Fruit fly (Drosophila melanogaster) whole organism, embryonic: ENCODE data around the gene Dap160.

Experiments used
- Asciz ChIP-seq: fragments of 200-800 bp; sonication (Bioruptor generic); optimal IDR thresholded peaks from 2 replicates; lab custom pipeline; 2017; ENCODE audit warnings: missing biosample characterization, mild to moderate bottlenecking, missing genetic modification characterization, missing genetic modification reagents
- CG10431 ChIP-seq: fragments of 200-800 bp; sonication (Bioruptor generic); optimal IDR thresholded peaks from 3 replicates; lab custom pipeline; 2018; ENCODE audit warnings: missing biosample characterization, mild to moderate bottlenecking, missing genetic modification characterization
- CG12071 ChIP-seq: fragments of 200-800 bp; sonication (Bioruptor generic); optimal IDR thresholded peaks from 3 replicates; lab custom pipeline; 2018; ENCODE audit warnings: missing biosample characterization, mild to moderate bottlenecking, missing genetic modification characterization
- CG1233 ChIP-seq: fragments of 200-800 bp; sonication (Bioruptor generic); optimal IDR thresholded peaks from 4 replicates; lab custom pipeline; 2018; ENCODE audit warnings: missing biosample characterization, mild to moderate bottlenecking, missing genetic modification characterization
- CG12744 ChIP-seq: fragments of 200-800 bp; sonication (Bioruptor generic); optimal IDR thresholded peaks from 2 replicates; lab custom pipeline; 2016; ENCODE audit warnings: missing biosample characterization, missing genetic modification characterization
- CG13287 ChIP-seq: fragments of 200-800 bp; sonication (Bioruptor generic); IDR thresholded peaks from 2 replicates; pipeline ENCODE4 v1.3.6; 2022; ENCODE audit warnings: missing biosample characterization, missing genetic modification characterization; ENCODE audit not compliant: partially characterized antibody
- CG14710 ChIP-seq: fragments of 200-800 bp; sonication (Bioruptor generic); optimal IDR thresholded peaks from 3 replicates; lab custom pipeline; 2019; ENCODE audit warnings: missing biosample characterization, mild to moderate bottlenecking, missing genetic modification characterization, moderate library complexity
- CG15514 ChIP-seq: fragments of 200-800 bp; sonication (Bioruptor generic); optimal IDR thresholded peaks from 3 replicates; lab custom pipeline; 2017; ENCODE audit warnings: missing biosample characterization, missing genetic modification characterization, mild to moderate bottlenecking, moderate library complexity, missing genetic modification reagents
- CG1647 ChIP-seq: fragments of 200-800 bp; sonication (Bioruptor generic); optimal IDR thresholded peaks from 3 replicates; lab custom pipeline; 2016; ENCODE audit warnings: missing biosample characterization, missing genetic modification characterization
- CG16813 ChIP-seq: fragments of 200-800 bp; sonication (Bioruptor generic); IDR thresholded peaks from 3 replicates; pipeline ENCODE4 v1.3.6; 2022; ENCODE audit warnings: missing biosample characterization, missing genetic modification characterization; ENCODE audit not compliant: partially characterized antibody
- CG18476 ChIP-seq: fragments of 200-800 bp; sonication (Bioruptor generic); optimal IDR thresholded peaks from 2 replicates; lab custom pipeline; 2016; ENCODE audit warnings: missing biosample characterization, mild to moderate bottlenecking, missing genetic modification characterization
- CG2202 ChIP-seq: fragments of 200-800 bp; sonication (Bioruptor generic); optimal IDR thresholded peaks from 2 replicates; lab custom pipeline; 2018; ENCODE audit warnings: missing biosample characterization, mild to moderate bottlenecking, missing genetic modification characterization
- CG31365 ChIP-seq: fragments of 200-800 bp; sonication (Bioruptor generic); optimal IDR thresholded peaks from 2 replicates; lab custom pipeline; 2018; ENCODE audit warnings: missing biosample characterization, mild to moderate bottlenecking, missing genetic modification characterization
- CG34376 ChIP-seq: fragments of 200-800 bp; sonication (Bioruptor generic); optimal IDR thresholded peaks from 2 replicates; lab custom pipeline; 2018; ENCODE audit warnings: missing biosample characterization, mild to moderate bottlenecking, missing genetic modification characterization
- CG4707 ChIP-seq: fragments of 200-800 bp; sonication (Bioruptor generic); optimal IDR thresholded peaks from 2 replicates; lab custom pipeline; 2018; ENCODE audit warnings: missing biosample characterization, mild to moderate bottlenecking, missing genetic modification characterization, moderate library complexity
- CG7357 ChIP-seq: fragments of 200-800 bp; sonication (Bioruptor generic); IDR thresholded peaks from 3 replicates; pipeline ENCODE4 v1.3.6; 2022; ENCODE audit warnings: missing biosample characterization, missing genetic modification characterization
- CG7786 ChIP-seq: fragments of 200-800 bp; sonication (Bioruptor generic); optimal IDR thresholded peaks from 2 replicates; lab custom pipeline; 2016; ENCODE audit warnings: missing biosample characterization, missing genetic modification characterization
- CG8089 ChIP-seq: fragments of 200-800 bp; sonication (Bioruptor generic); optimal IDR thresholded peaks from 3 replicates; lab custom pipeline; 2016; ENCODE audit warnings: missing biosample characterization, missing genetic modification characterization
- CG9609 ChIP-seq: fragments of 200-800 bp; sonication (Bioruptor generic); optimal IDR thresholded peaks from 3 replicates; lab custom pipeline; 2016; ENCODE audit warnings: missing biosample characterization, missing genetic modification characterization
- CG9876 ChIP-seq: fragments of 200-800 bp; sonication (Bioruptor generic); optimal IDR thresholded peaks from 2 replicates; lab custom pipeline; 2016; ENCODE audit warnings: missing biosample characterization, missing genetic modification characterization
- Drgx ChIP-seq: fragments of 200-800 bp; sonication (Bioruptor generic); IDR thresholded peaks from 2 replicates; pipeline ENCODE4 v1.3.6; 2022; ENCODE audit warnings: missing biosample characterization, missing genetic modification characterization
- Jarid2 ChIP-seq: fragments of 200-800 bp; sonication (Bioruptor generic); optimal IDR thresholded peaks from 3 replicates; lab custom pipeline; 2017; ENCODE audit warnings: mild to moderate bottlenecking, missing biosample characterization, missing genetic modification reagents, missing genetic modification characterization
- Nf-YA ChIP-seq: fragments of 200-800 bp; sonication (Bioruptor generic); IDR thresholded peaks from 2 replicates; pipeline ENCODE4 v1.3.6; 2022; ENCODE audit warnings: missing biosample characterization, missing genetic modification characterization
- Pdp1 ChIP-seq, 2 experiments: fragments of 200-800 bp; sonication (Bioruptor generic); optimal IDR thresholded peaks; 3 replicates each; lab custom pipeline; 2016; ENCODE audit warnings: missing biosample characterization in 2 of 2, missing genetic modification characterization in 2 of 2, mild to moderate bottlenecking in 1 of 2, moderate library complexity in 1 of 2
- Ravus ChIP-seq: fragments of 200-800 bp; sonication (Bioruptor generic); IDR thresholded peaks from 2 replicates; pipeline ENCODE4 v1.3.6; 2022; ENCODE audit warnings: missing biosample characterization, missing genetic modification characterization
- Sry-δ ChIP-seq: fragments of 200-800 bp; sonication (Bioruptor generic); optimal IDR thresholded peaks from 2 replicates; lab custom pipeline; 2016; ENCODE audit warnings: missing biosample characterization, missing genetic modification characterization
- bcd ChIP-seq: fragments of 200-800 bp; sonication (Bioruptor generic); optimal IDR thresholded peaks from 2 replicates; lab custom pipeline; 2017; ENCODE audit warnings: missing biosample characterization, mild to moderate bottlenecking, missing genetic modification characterization
- bsh ChIP-seq, 2 experiments: fragments of 200-800 bp; sonication (Bioruptor generic); optimal IDR thresholded peaks; 2 replicates each; lab custom pipeline; 2017 to 2018; ENCODE audit warnings: mild to moderate bottlenecking in 2 of 2, missing biosample characterization in 2 of 2, missing genetic modification characterization in 2 of 2, moderate library complexity in 1 of 2
- chinmo ChIP-seq: fragments of 200-800 bp; sonication (Bioruptor generic); IDR thresholded peaks from 4 replicates; pipeline ENCODE4 v1.3.6; 2022; ENCODE audit warnings: missing biosample characterization, missing genetic modification characterization; ENCODE audit not compliant: partially characterized antibody
- chm ChIP-seq: fragments of 200-800 bp; sonication (Bioruptor generic); IDR thresholded peaks from 2 replicates; pipeline ENCODE4 v1.3.6; 2022; ENCODE audit warnings: missing biosample characterization, missing genetic modification characterization
- corto ChIP-seq: fragments of 200-800 bp; sonication (Bioruptor generic); optimal IDR thresholded peaks from 2 replicates; lab custom pipeline; 2016; ENCODE audit warnings: missing biosample characterization, mild to moderate bottlenecking, missing genetic modification characterization, moderate library complexity
- crc ChIP-seq: fragments of 200-800 bp; sonication (Bioruptor generic); optimal IDR thresholded peaks from 2 replicates; lab custom pipeline; 2016; ENCODE audit warnings: missing biosample characterization, missing genetic modification characterization
- ems ChIP-seq: fragments of 200-800 bp; sonication (Bioruptor generic); optimal IDR thresholded peaks from 3 replicates; lab custom pipeline; 2016; ENCODE audit warnings: missing biosample characterization, missing genetic modification characterization
- ewg ChIP-seq: fragments of 200-800 bp; sonication (Bioruptor generic); optimal IDR thresholded peaks from 3 replicates; lab custom pipeline; 2017; ENCODE audit warnings: mild to moderate bottlenecking, missing biosample characterization, missing genetic modification reagents, missing genetic modification characterization
- gcm2 ChIP-seq: fragments of 200-800 bp; sonication (Bioruptor generic); optimal IDR thresholded peaks from 2 replicates; lab custom pipeline; 2016; ENCODE audit warnings: missing biosample characterization, missing genetic modification characterization
- gfzf ChIP-seq: fragments of 200-800 bp; sonication (Bioruptor generic); optimal IDR thresholded peaks from 2 replicates; lab custom pipeline; 2016; ENCODE audit warnings: missing biosample characterization, mild to moderate bottlenecking, missing genetic modification characterization, moderate library complexity
- inv ChIP-seq: fragments of 200-800 bp; sonication (Bioruptor generic); IDR thresholded peaks from 2 replicates; pipeline ENCODE4 v1.3.6; 2022; ENCODE audit warnings: missing biosample characterization, missing genetic modification characterization; ENCODE audit not compliant: partially characterized antibody
- kni ChIP-seq: fragments of 200-800 bp; sonication (Bioruptor generic); optimal IDR thresholded peaks from 3 replicates; lab custom pipeline; 2017; ENCODE audit warnings: mild to moderate bottlenecking, missing biosample characterization, missing genetic modification reagents, missing genetic modification characterization
- lbe ChIP-seq: fragments of 200-800 bp; sonication (Bioruptor generic); optimal IDR thresholded peaks from 2 replicates; lab custom pipeline; 2016; ENCODE audit warnings: missing biosample characterization, mild to moderate bottlenecking, missing genetic modification characterization
- lov ChIP-seq, 2 experiments: fragments of 200-800 bp in 1 of 2; fragments of >200 bp in 1 of 2; sonication (Bioruptor generic) in 1 of 2; IDR thresholded peaks in 1 of 2; optimal IDR thresholded peaks in 1 of 2; 2 replicates in 1 of 2; 3 replicates in 1 of 2; pipeline versions ENCODE4 v1.3.6 to Lab custom; 2017 to 2022; ENCODE audit warnings: missing biosample characterization in 1 of 2, missing genetic modification characterization in 1 of 2
- maf-S ChIP-seq: fragments of 200-800 bp; sonication (Bioruptor generic); optimal IDR thresholded peaks from 2 replicates; lab custom pipeline; 2016; ENCODE audit warnings: missing biosample characterization, missing genetic modification characterization
- oc ChIP-seq: fragments of 200-800 bp; sonication (Bioruptor generic); optimal IDR thresholded peaks from 2 replicates; lab custom pipeline; 2018; ENCODE audit warnings: missing biosample characterization, mild to moderate bottlenecking, missing genetic modification characterization, moderate library complexity
- salm ChIP-seq: fragments of 200-800 bp; sonication (Bioruptor generic); optimal IDR thresholded peaks from 2 replicates; lab custom pipeline; 2018; ENCODE audit warnings: missing biosample characterization, mild to moderate bottlenecking, missing genetic modification characterization
- schlank ChIP-seq: fragments of 200-800 bp; sonication (Bioruptor generic); optimal IDR thresholded peaks from 2 replicates; lab custom pipeline; 2018; ENCODE audit warnings: missing biosample characterization, mild to moderate bottlenecking, missing genetic modification characterization
- slp2 ChIP-seq: fragments of 200-800 bp; sonication (Bioruptor generic); optimal IDR thresholded peaks from 2 replicates; lab custom pipeline; 2016; ENCODE audit warnings: missing biosample characterization, missing genetic modification characterization
- ssp ChIP-seq: fragments of 200-800 bp; sonication (Bioruptor generic); IDR thresholded peaks from 2 replicates; pipeline ENCODE4 v1.3.6; 2022; ENCODE audit warnings: missing biosample characterization, missing genetic modification characterization
- sug ChIP-seq: fragments of 200-800 bp; optimal IDR thresholded peaks from 2 replicates; lab custom pipeline; 2019; ENCODE audit warnings: missing biosample characterization, mild to moderate bottlenecking, missing genetic modification characterization, moderate library complexity
- tup ChIP-seq: fragments of 200-800 bp; sonication (Bioruptor generic); optimal IDR thresholded peaks from 2 replicates; lab custom pipeline; 2016; ENCODE audit warnings: missing biosample characterization, mild to moderate bottlenecking, missing genetic modification characterization, moderate library complexity
- unpg ChIP-seq: fragments of 200-800 bp; sonication (Bioruptor generic); optimal IDR thresholded peaks from 3 replicates; lab custom pipeline; 2018; ENCODE audit warnings: missing biosample characterization, mild to moderate bottlenecking, missing genetic modification characterization, moderate library complexity

Dap160 gene

DNA sequence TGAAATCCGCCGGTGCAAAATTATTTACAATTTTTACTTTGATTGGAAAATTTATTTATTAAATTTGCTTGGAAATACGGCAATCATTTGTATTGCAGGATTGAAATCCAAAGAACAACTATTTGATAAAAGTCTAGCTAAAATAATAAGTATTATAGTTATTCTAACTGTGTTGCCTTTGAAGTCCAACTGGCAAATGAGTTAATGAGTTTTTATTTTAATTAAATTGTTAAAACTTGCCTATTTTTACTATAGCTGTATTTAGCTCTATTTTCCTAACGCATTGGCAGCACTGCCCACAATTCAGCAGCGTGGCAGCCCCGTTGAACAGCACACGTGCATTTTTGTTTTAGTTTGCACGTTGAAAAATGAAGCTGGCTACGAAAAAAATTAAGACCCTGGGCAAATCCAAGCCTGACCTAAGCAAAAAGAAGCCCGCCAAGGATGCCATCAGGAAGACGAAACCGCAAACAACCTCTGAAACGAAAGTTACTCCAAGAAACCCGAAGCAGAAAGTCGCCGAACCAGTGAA, 21.2 kb upstream of the Dap160 start, which contains the start of gene Noc2 (continued):
- TF ChIP-seq lbe (GFP tag; lab: Kevin White, UChicago) = no peak
- peak in 1 of 2 experiments; percentile 32 for TF ChIP-seq bsh (GFP tag; optimal IDR thresholded peaks at IDR 0.05; lab: Kevin White, UChicago)
- TF ChIP-seq CG1647 (GFP tag; lab: Kevin White, UChicago) = peak; percentile 25
- no peak for TF ChIP-seq Asciz
- no peak for TF ChIP-seq tup (GFP tag; lab: Kevin White, UChicago)
- TF ChIP-seq CG14710 = peak; percentile 54
- TF ChIP-seq slp2 = no peak
- no peak for TF ChIP-seq CG7357
- no peak for TF ChIP-seq CG18476
- no peak; the same call in 1 of the 2 replicates for TF ChIP-seq Drgx (GFP tag; lab: Robert Waterston, UW)
- TF ChIP-seq Jarid2 (GFP tag; lab: Kevin White, UChicago) = no peak
- peak; percentile 37 for TF ChIP-seq bcd
- no peak for TF ChIP-seq lov (optimal IDR thresholded peaks at IDR 0.05; lab: Kevin White, UChicago)
- TF ChIP-seq lov (GFP tag; IDR thresholded peaks at IDR 0.05; lab: Robert Waterston, UW) = no peak
- TF ChIP-seq ems = peak; percentile 21
- TF ChIP-seq CG9876 (GFP tag; lab: Kevin White, UChicago) = no peak
- no peak for TF ChIP-seq inv (GFP tag; lab: Robert Waterston, UW)
- no peak for TF ChIP-seq CG13287 (GFP tag; lab: Robert Waterston, UW)
- peak; percentile 27 for TF ChIP-seq unpg (GFP tag; lab: Kevin White, UChicago)
- TF ChIP-seq salm = no peak
- peak; percentile 11 to 31 for TF ChIP-seq Pdp1 (GFP tag; optimal IDR thresholded peaks at IDR 0.05; lab: Kevin White, UChicago)
- no peak for TF ChIP-seq CG2202 (tag; lab: Kevin White, UChicago)
- no peak for TF ChIP-seq CG1233 (GFP tag; lab: Kevin White, UChicago)
- TF ChIP-seq CG31365 = no peak
- TF ChIP-seq CG16813 (GFP tag; lab: Robert Waterston, UW) = no peak
- TF ChIP-seq corto = no peak
- TF ChIP-seq ssp = peak; percentile 28; the same call in 1 of the 2 replicates
- peak; percentile 18 for TF ChIP-seq maf-S (GFP tag; lab: Kevin White, UChicago)
- no peak for TF ChIP-seq schlank (tag; lab: Kevin White, UChicago)
- no peak for TF ChIP-seq oc (tag; lab: Kevin White, UChicago)
- peak; percentile 40 for TF ChIP-seq sug (tag; lab: Kevin White, UChicago)
- no peak for TF ChIP-seq CG12071 (GFP tag; lab: Kevin White, UChicago)
- no peak for TF ChIP-seq kni (GFP tag; lab: Kevin White, UChicago)
- TF ChIP-seq CG10431 = no peak
- TF ChIP-seq chinmo (GFP tag; lab: Robert Waterston, UW) = no peak
- no peak for TF ChIP-seq CG12744 (GFP tag; lab: Kevin White, UChicago)
- TF ChIP-seq Nf-YA = no peak
- no peak for TF ChIP-seq Ravus (GFP tag; lab: Robert Waterston, UW)
- TF ChIP-seq Sry-δ (GFP tag; lab: Kevin White, UChicago) = peak; percentile 0
- no peak for TF ChIP-seq CG7786
- TF ChIP-seq crc (GFP tag; lab: Kevin White, UChicago) = no peak
- TF ChIP-seq CG34376 = no peak
- no peak for TF ChIP-seq chm (GFP tag; lab: Robert Waterston, UW)
- no peak for TF ChIP-seq CG4707 (GFP tag; lab: Kevin White, UChicago)
- TF ChIP-seq CG15514 (GFP tag; lab: Kevin White, UChicago) = peak; percentile 37
- no peak for TF ChIP-seq gcm2 (GFP tag; lab: Kevin White, UChicago)
- TF ChIP-seq ewg (GFP tag; lab: Kevin White, UChicago) = peak; percentile 21
- no peak for TF ChIP-seq gfzf (GFP tag; lab: Kevin White, UChicago)
- no peak for TF ChIP-seq CG8089
- TF ChIP-seq CG9609 (GFP tag; lab: Kevin White, UChicago) = no peak
